Fruit fly (Drosophila melanogaster): ENCODE data around the gene CG11768.

The CG11768 gene

DNA sequence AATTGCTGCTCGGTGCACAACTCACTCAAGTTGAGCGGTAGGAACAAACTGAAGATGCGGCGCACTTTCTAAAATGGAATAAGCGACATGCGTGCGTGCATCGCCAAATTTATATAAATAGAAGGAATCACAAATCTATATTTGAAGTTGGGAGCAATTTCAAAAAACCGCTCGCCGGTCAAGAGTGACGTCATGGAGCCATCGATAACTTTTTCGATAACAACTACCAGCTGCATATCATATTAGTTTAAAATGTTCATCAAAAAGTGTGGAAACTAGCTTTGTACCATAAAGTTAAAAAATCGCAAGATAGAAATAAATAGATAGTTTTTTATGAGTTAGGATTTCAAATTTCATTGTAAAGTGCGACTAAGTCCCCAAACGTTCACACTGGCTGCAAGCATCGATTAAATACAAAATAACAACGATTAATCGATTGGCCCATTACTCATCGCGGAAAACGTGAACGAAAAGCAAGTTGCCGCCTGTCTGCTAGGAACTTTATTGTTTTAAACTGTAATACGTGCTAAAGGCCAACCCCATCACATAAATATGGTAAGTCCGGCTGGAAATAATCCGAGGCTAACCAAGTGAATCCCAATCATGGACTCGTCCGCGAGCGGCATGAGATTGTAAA, 33.2 kb upstream of the CG11768 start, which contains the start of the genes Pif1A, Pif1B and CCT7:
Pif1A (minus strand) TSS at position 51 of the 637 bp plus-strand sequence.
Pif1B (minus strand) TSS at position 51 of the 637 bp plus-strand sequence.
CCT7 (plus strand) TSS at position 439 of the 637 bp plus-strand sequence.
- peak; percentile 29 for TF ChIP-seq rgr (GFP tag; optimal IDR thresholded peaks at IDR 0.05)
- peak; percentile 4 for TF ChIP-seq HLH106 (tag; optimal IDR thresholded peaks at IDR 0.05)
- TF ChIP-seq N (GFP tag; optimal IDR thresholded peaks at IDR 0.05) = no peak
- TF ChIP-seq Hnf4 (GFP tag; optimal IDR thresholded peaks at IDR 0.05) = peak; percentile 50
- no peak for TF ChIP-seq dmrt93B (GFP tag; optimal IDR thresholded peaks at IDR 0.05)
- TF ChIP-seq CG9705 (GFP tag; optimal IDR thresholded peaks at IDR 0.05) = no peak
- TF ChIP-seq h (GFP tag; optimal IDR thresholded peaks at IDR 0.05) = peak; percentile 43
- peak; percentile 29 for TF ChIP-seq psq (GFP tag; optimal IDR thresholded peaks at IDR 0.05)
- no peak for TF ChIP-seq Vsx2 (GFP tag; optimal IDR thresholded peaks at IDR 0.05; ENCODE audit: partially characterized antibody)
- TF ChIP-seq Rel (GFP tag; optimal IDR thresholded peaks at IDR 0.05) = no peak
- peak; percentile 10 for TF ChIP-seq Rel (tag; optimal IDR thresholded peaks at IDR 0.05)
- no peak for TF ChIP-seq GATAd (GFP tag; optimal IDR thresholded peaks at IDR 0.05)
- TF ChIP-seq Abd-B (GFP tag; optimal IDR thresholded peaks at IDR 0.05) = no peak
- no peak for TF ChIP-seq jim (GFP tag; optimal IDR thresholded peaks at IDR 0.05)
- TF ChIP-seq foxo (GFP tag; optimal IDR thresholded peaks at IDR 0.05) = no peak
- TF ChIP-seq dl (GFP tag; optimal IDR thresholded peaks at IDR 0.05; ENCODE audit: insufficient read depth in 1 of 2, partially characterized antibody in 2 of 2) = no peak
- peak; percentile 86 for TF ChIP-seq Jra (GFP tag; optimal IDR thresholded peaks at IDR 0.05)
- peak; percentile 33 for TF ChIP-seq Myc (optimal IDR thresholded peaks at IDR 0.05)
- TF ChIP-seq CG32264 (GFP tag; optimal IDR thresholded peaks at IDR 0.05) = no peak
- TF ChIP-seq woc (GFP tag; optimal IDR thresholded peaks at IDR 0.05) = no peak
- no peak for TF ChIP-seq Mio (GFP tag; optimal IDR thresholded peaks at IDR 0.05)
- peak; percentile 21 for TF ChIP-seq ey (GFP tag; optimal IDR thresholded peaks at IDR 0.05)
- TF ChIP-seq Dfd (GFP tag; optimal IDR thresholded peaks at IDR 0.05) = no peak
- peak; percentile 29 for TF ChIP-seq dsf (GFP tag; optimal IDR thresholded peaks at IDR 0.05; ENCODE audit: borderline replicate concordance)
- TF ChIP-seq lola (GFP tag; optimal IDR thresholded peaks at IDR 0.05) = no peak
- no peak for TF ChIP-seq Dif (GFP tag; optimal IDR thresholded peaks at IDR 0.05; ENCODE audit: partially characterized antibody)
- no peak for TF ChIP-seq sage (GFP tag; optimal IDR thresholded peaks at IDR 0.05)
- TF ChIP-seq sv (GFP tag; optimal IDR thresholded peaks at IDR 0.05) = no peak
- no peak for TF ChIP-seq CrebA (GFP tag; optimal IDR thresholded peaks at IDR 0.05; ENCODE audit: borderline replicate concordance)
- TF ChIP-seq Hr78 (GFP tag; optimal IDR thresholded peaks at IDR 0.05) = no peak
- no peak for TF ChIP-seq pan (optimal IDR thresholded peaks at IDR 0.05)
- no peak for TF ChIP-seq usp (GFP tag; optimal IDR thresholded peaks at IDR 0.05)
- no peak for TF ChIP-seq fru (GFP tag; optimal IDR thresholded peaks at IDR 0.05)
- TF ChIP-seq Hr83 (GFP tag; optimal IDR thresholded peaks at IDR 0.05; ENCODE audit: poor library complexity, severe bottlenecking) = no peak
- peak; percentile 5 for TF ChIP-seq Sp1 (GFP tag; optimal IDR thresholded peaks at IDR 0.05)
- peak; percentile 5 for TF ChIP-seq OdsH (GFP tag; optimal IDR thresholded peaks at IDR 0.05)
- no peak for TF ChIP-seq br (GFP tag; optimal IDR thresholded peaks at IDR 0.05)
- TF ChIP-seq brk (GFP tag; optimal IDR thresholded peaks at IDR 0.05) = no peak
- TF ChIP-seq tai (GFP tag; optimal IDR thresholded peaks at IDR 0.05) = no peak

DNA sequence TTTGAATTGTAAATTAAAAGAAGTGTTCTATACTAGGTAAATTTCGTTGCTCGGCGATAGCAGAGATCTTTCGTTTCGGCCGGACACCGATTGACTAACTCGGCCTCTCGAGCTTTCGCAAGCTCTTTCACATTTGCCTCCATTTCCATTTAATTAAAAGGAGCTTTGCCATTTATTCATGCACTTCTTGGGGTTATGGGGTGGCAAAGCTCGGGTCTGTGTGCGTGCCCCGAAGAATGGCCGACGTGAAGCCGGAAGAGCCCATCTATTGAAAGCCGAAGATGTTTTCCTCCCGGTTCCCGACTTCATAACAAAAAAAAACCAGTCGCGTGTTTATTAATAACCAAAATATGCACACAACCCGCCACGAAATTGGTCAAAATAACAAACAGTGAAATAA, 31.9 kb upstream of the CG11768 start:
- TF ChIP-seq sage (GFP tag; optimal IDR thresholded peaks at IDR 0.05) = no peak
- TF ChIP-seq Dfd (GFP tag; optimal IDR thresholded peaks at IDR 0.05) = no peak
- no peak for TF ChIP-seq fru (GFP tag; optimal IDR thresholded peaks at IDR 0.05)
- TF ChIP-seq N (GFP tag; optimal IDR thresholded peaks at IDR 0.05) = no peak
- TF ChIP-seq brk (GFP tag; optimal IDR thresholded peaks at IDR 0.05) = no peak
- no peak for TF ChIP-seq Abd-B (GFP tag; optimal IDR thresholded peaks at IDR 0.05)
- TF ChIP-seq br (GFP tag; optimal IDR thresholded peaks at IDR 0.05) = no peak
- no peak for TF ChIP-seq ey (GFP tag; optimal IDR thresholded peaks at IDR 0.05)
- TF ChIP-seq GATAd (GFP tag; optimal IDR thresholded peaks at IDR 0.05) = no peak
- TF ChIP-seq OdsH (GFP tag; optimal IDR thresholded peaks at IDR 0.05) = no peak
- TF ChIP-seq CG32264 (GFP tag; optimal IDR thresholded peaks at IDR 0.05) = no peak
- no peak for TF ChIP-seq tai (GFP tag; optimal IDR thresholded peaks at IDR 0.05)
- no peak for TF ChIP-seq Jra (GFP tag; optimal IDR thresholded peaks at IDR 0.05)
- TF ChIP-seq foxo (GFP tag; optimal IDR thresholded peaks at IDR 0.05) = no peak
- TF ChIP-seq Sp1 (GFP tag; optimal IDR thresholded peaks at IDR 0.05) = no peak
- TF ChIP-seq dl (GFP tag; optimal IDR thresholded peaks at IDR 0.05; ENCODE audit: insufficient read depth in 1 of 2, partially characterized antibody in 2 of 2) = no peak
- no peak for TF ChIP-seq Hr78 (GFP tag; optimal IDR thresholded peaks at IDR 0.05)
- TF ChIP-seq Dif (GFP tag; optimal IDR thresholded peaks at IDR 0.05; ENCODE audit: partially characterized antibody) = no peak
- TF ChIP-seq Hnf4 (GFP tag; optimal IDR thresholded peaks at IDR 0.05) = no peak
- TF ChIP-seq lola (GFP tag; optimal IDR thresholded peaks at IDR 0.05) = no peak

All from whole organism, wandering third instar larva.